Worm (Caenorhabditis elegans): ENCODE results near the gene C55B6.5.

DNA sequence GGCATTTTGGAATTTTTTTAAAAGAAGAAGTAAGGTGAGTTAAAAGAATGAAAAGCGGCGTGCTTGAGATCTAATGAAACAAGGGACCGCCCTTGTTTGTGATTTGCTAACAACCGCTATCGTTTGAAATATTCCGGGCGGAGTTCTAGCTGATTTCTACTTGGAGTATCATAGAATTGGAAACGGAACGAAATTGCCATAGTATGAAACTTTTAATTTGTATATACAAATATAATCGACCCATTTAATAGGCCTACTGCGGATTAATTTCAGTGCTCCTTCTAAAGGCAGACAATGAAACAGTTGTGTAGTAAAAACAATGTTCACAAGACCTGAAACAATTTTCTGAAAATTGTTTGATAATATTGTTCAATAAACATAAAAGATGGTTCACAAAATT, 13.2 kb downstream of the C55B6.5 start, which contains the start of gene C55B6.7:
- TF ChIP-seq nhr-237 (tag; optimal IDR thresholded peaks at IDR 0.05), result no peak
- no peak for TF ChIP-seq fkh-10 (GFP tag; optimal IDR thresholded peaks at IDR 0.05)
- no peak for TF ChIP-seq pqm-1 (tag; optimal IDR thresholded peaks at IDR 0.05)
- no peak for TF ChIP-seq ceh-90 (tag; optimal IDR thresholded peaks at IDR 0.05)
- no peak for TF ChIP-seq aha-1 (tag; optimal IDR thresholded peaks at IDR 0.05)
- no peak for TF ChIP-seq nhr-77 (tag; optimal IDR thresholded peaks at IDR 0.05)
- TF ChIP-seq unc-130 (tag; optimal IDR thresholded peaks at IDR 0.05), result no peak
- TF ChIP-seq ceh-8 (GFP tag; optimal IDR thresholded peaks at IDR 0.05), result no peak
- TF ChIP-seq elt-2 (tag; optimal IDR thresholded peaks at IDR 0.05), result no peak
